Comparison of ENCODE assay signal across 4 fruit fly cellular contexts in the genomic region with DNA sequence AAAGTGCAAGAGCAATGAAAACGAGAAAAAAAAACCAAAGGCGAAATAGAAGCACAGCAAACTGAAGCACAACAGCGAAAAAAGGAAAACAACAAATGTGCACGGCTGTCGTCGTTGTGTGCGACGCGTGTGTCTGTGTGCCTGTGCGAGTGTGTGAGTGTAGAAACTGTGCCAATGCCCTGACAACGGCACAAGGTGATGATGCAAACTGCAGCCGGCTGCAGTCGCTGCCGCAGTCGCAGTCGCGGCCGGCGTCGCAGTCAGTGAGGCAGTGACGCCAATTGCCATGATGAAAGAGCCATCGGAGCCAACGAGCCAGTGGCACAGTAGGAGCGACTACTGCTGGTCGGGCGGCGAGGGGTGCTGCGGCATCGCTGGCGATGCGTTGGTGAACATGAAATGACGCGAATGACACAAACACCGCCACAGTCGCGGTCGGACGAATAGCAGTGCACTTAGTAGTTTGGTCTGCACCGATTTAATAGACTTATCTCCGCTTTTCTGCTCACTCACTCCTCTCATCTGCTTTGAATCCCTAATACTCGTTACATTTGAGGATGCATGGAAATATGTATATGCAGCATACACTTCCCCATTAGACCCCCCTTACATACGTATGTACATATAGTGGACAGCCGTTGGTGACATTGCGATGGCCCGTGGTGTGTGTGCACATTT.
TF ChIP-seq lines count a peak whose summit lies in the region.

No protein-coding gene starts in this region.

- peak; percentile 11 for TF ChIP-seq CTCF in whole organism, embryonic (GFP tag; optimal IDR thresholded peaks at IDR 0.05; lab: Kevin White, UChicago)

TF ChIP-seq in whole organism, adult, 20 proteins besides CTCF, POLR2A, EP300 and RAD21:
- no peak for TF ChIP-seq cnc (optimal IDR thresholded peaks at IDR 0.05; lab: Kevin White, UChicago)
- no peak for TF ChIP-seq Crg-1 (GFP tag; optimal IDR thresholded peaks at IDR 0.05; lab: Kevin White, UChicago)
- TF ChIP-seq cic (GFP tag; optimal IDR thresholded peaks at IDR 0.05; lab: Kevin White, UChicago) = no peak
- no peak for TF ChIP-seq ovo (GFP tag; optimal IDR thresholded peaks at IDR 0.05; lab: Kevin White, UChicago)
- peak; percentile 15 for TF ChIP-seq bab1 (GFP tag; optimal IDR thresholded peaks at IDR 0.05; lab: Kevin White, UChicago)
- no peak for TF ChIP-seq CG14711 (tag; optimal IDR thresholded peaks at IDR 0.05; lab: Kevin White, UChicago)
- TF ChIP-seq toe (GFP tag; optimal IDR thresholded peaks at IDR 0.05; lab: Kevin White, UChicago) = no peak
- no peak for TF ChIP-seq CG11617 (GFP tag; optimal IDR thresholded peaks at IDR 0.05; lab: Kevin White, UChicago)
- TF ChIP-seq Clk (GFP tag; optimal IDR thresholded peaks at IDR 0.05; lab: Kevin White, UChicago) = no peak
- TF ChIP-seq CG5204 (GFP tag; optimal IDR thresholded peaks at IDR 0.05; lab: Kevin White, UChicago) = peak; percentile 12
- no peak for TF ChIP-seq CG33017 (tag; optimal IDR thresholded peaks at IDR 0.05; lab: Kevin White, UChicago)
- TF ChIP-seq CG7045 (GFP tag; optimal IDR thresholded peaks at IDR 0.05; lab: Kevin White, UChicago) = no peak
- peak; percentile 33 for TF ChIP-seq tj (GFP tag; optimal IDR thresholded peaks at IDR 0.05; lab: Kevin White, UChicago)
- no peak for TF ChIP-seq kay (GFP tag; lab: Kevin White, UChicago; ENCODE audit: borderline replicate concordance)
- no peak for TF ChIP-seq Mnt (GFP tag; optimal IDR thresholded peaks at IDR 0.05; lab: Kevin White, UChicago)
- TF ChIP-seq CG12768 (GFP tag; optimal IDR thresholded peaks at IDR 0.05; lab: Kevin White, UChicago) = no peak
- TF ChIP-seq CG1620 (GFP tag; optimal IDR thresholded peaks at IDR 0.05; lab: Kevin White, UChicago) = no peak
- peak; percentile 2 for TF ChIP-seq pad (GFP tag; optimal IDR thresholded peaks at IDR 0.05; lab: Kevin White, UChicago)
- TF ChIP-seq CG7101 (tag; optimal IDR thresholded peaks at IDR 0.05; lab: Kevin White, UChicago) = no peak
- TF ChIP-seq Hr96 (GFP tag; optimal IDR thresholded peaks at IDR 0.05; lab: Kevin White, UChicago) = no peak
TF ChIP-seq in whole organism, adult: peak in this region for 4.

TF ChIP-seq in whole organism, embryonic, 481 proteins besides CTCF, POLR2A, EP300 and RAD21 (continues in another document):
- peak; percentile 16 for TF ChIP-seq CG2202 (tag; optimal IDR thresholded peaks at IDR 0.05; lab: Kevin White, UChicago)
- TF ChIP-seq D (optimal IDR thresholded peaks at IDR 0.05; lab: Kevin White, UChicago) = no peak
- peak; percentile 73 for TF ChIP-seq D (GFP tag; optimal IDR thresholded peaks at IDR 0.05; lab: Kevin White, UChicago)
- peak in 1 of 2 experiments; percentile 80 for TF ChIP-seq Hr78 (GFP tag; optimal IDR thresholded peaks at IDR 0.05; lab: Kevin White, UChicago)
- TF ChIP-seq CG31441 (GFP tag; IDR thresholded peaks at IDR 0.05; lab: Robert Waterston, UW) = peak; percentile 76
- peak; percentile 65 for TF ChIP-seq CG17385 (GFP tag; optimal IDR thresholded peaks at IDR 0.05; lab: Kevin White, UChicago)
- peak; percentile 57; the same call in 1 of the 2 replicates for TF ChIP-seq Awh (GFP tag; IDR thresholded peaks at IDR 0.05; lab: Robert Waterston, UW)
- TF ChIP-seq Ets97D (GFP tag; optimal IDR thresholded peaks at IDR 0.05; lab: Kevin White, UChicago) = no peak
- peak; percentile 3 for TF ChIP-seq CG15011 (GFP tag; optimal IDR thresholded peaks at IDR 0.05; lab: Kevin White, UChicago)
- no peak for TF ChIP-seq HmgD (GFP tag; optimal IDR thresholded peaks at IDR 0.05; lab: Kevin White, UChicago)
- no peak for TF ChIP-seq danr (GFP tag; IDR thresholded peaks at IDR 0.05; lab: Robert Waterston, UW)
- peak; percentile 59; the same call in 2 of the 3 replicates for TF ChIP-seq CG34422 (GFP tag; IDR thresholded peaks at IDR 0.05; lab: Robert Waterston, UW)
- no peak for TF ChIP-seq CG13287 (GFP tag; IDR thresholded peaks at IDR 0.05; lab: Robert Waterston, UW; ENCODE audit: partially characterized antibody)
- TF ChIP-seq CG8944 (GFP tag; optimal IDR thresholded peaks at IDR 0.05; lab: Kevin White, UChicago) = peak; percentile 57
- TF ChIP-seq Mrtf (GFP tag; IDR thresholded peaks at IDR 0.05; lab: Robert Waterston, UW) = peak; percentile 37; the same call in 1 of the 3 replicates
- TF ChIP-seq CG4404 (GFP tag; IDR thresholded peaks at IDR 0.05; lab: Robert Waterston, UW) = no peak
- peak; percentile 0 for TF ChIP-seq Spps (tag; optimal IDR thresholded peaks at IDR 0.05; lab: Kevin White, UChicago)
- TF ChIP-seq CoRest (tag; optimal IDR thresholded peaks at IDR 0.05; lab: Kevin White, UChicago) = peak; percentile 67
- TF ChIP-seq CG16813 (GFP tag; IDR thresholded peaks at IDR 0.05; lab: Robert Waterston, UW; ENCODE audit: partially characterized antibody) = no peak
- peak; percentile 45 for TF ChIP-seq az2 (GFP tag; optimal IDR thresholded peaks at IDR 0.05; lab: Kevin White, UChicago)
- TF ChIP-seq CG2116 (GFP tag; optimal IDR thresholded peaks at IDR 0.05; lab: Kevin White, UChicago) = no peak

TF ChIP-seq in whole organism, prepupa, 60 proteins besides CTCF, POLR2A, EP300 and RAD21 (continues in another document):
- peak; percentile 52 for TF ChIP-seq CG9139 (GFP tag; optimal IDR thresholded peaks at IDR 0.05; lab: Kevin White, UChicago)
- TF ChIP-seq CG4318 (GFP tag; optimal IDR thresholded peaks at IDR 0.05; lab: Kevin White, UChicago) = peak; percentile 86
- peak; percentile 71 for TF ChIP-seq CG10669 (GFP tag; optimal IDR thresholded peaks at IDR 0.05; lab: Kevin White, UChicago)
- TF ChIP-seq Eip75B (GFP tag; optimal IDR thresholded peaks at IDR 0.05; lab: Kevin White, UChicago) = peak; percentile 81
- peak; percentile 85 for TF ChIP-seq CG7368 (GFP tag; optimal IDR thresholded peaks at IDR 0.05; lab: Kevin White, UChicago)
- peak; percentile 56 for TF ChIP-seq Sox15 (GFP tag; optimal IDR thresholded peaks at IDR 0.05; lab: Kevin White, UChicago)
- peak; percentile 86 for TF ChIP-seq dac (GFP tag; optimal IDR thresholded peaks at IDR 0.05; lab: Kevin White, UChicago)
- TF ChIP-seq dsx (GFP tag; optimal IDR thresholded peaks at IDR 0.05; lab: Kevin White, UChicago; ENCODE audit: poor library complexity, severe bottlenecking) = peak; percentile 45
- TF ChIP-seq topi (GFP tag; optimal IDR thresholded peaks at IDR 0.05; lab: Kevin White, UChicago) = peak; percentile 37
- no peak for TF ChIP-seq Sox102F (GFP tag; optimal IDR thresholded peaks at IDR 0.05; lab: Kevin White, UChicago)
- TF ChIP-seq OdsH (GFP tag; optimal IDR thresholded peaks at IDR 0.05; lab: Kevin White, UChicago) = peak; percentile 85
- peak; percentile 76 for TF ChIP-seq achi (GFP tag; optimal IDR thresholded peaks at IDR 0.05; lab: Kevin White, UChicago)
- peak; percentile 75 for TF ChIP-seq CG6163 (GFP tag; IDR thresholded peaks at IDR 0.05; lab: Robert Waterston, UW)
- peak; percentile 73 for TF ChIP-seq CG16779 (tag; optimal IDR thresholded peaks at IDR 0.05; lab: Kevin White, UChicago)
- peak; percentile 65 for TF ChIP-seq CG11762 (GFP tag; optimal IDR thresholded peaks at IDR 0.05; lab: Kevin White, UChicago; ENCODE audit: insufficient read depth)
- peak; percentile 30 for TF ChIP-seq cyc (GFP tag; optimal IDR thresholded peaks at IDR 0.05; lab: Kevin White, UChicago)
- peak; percentile 75 for TF ChIP-seq CG1621 (tag; optimal IDR thresholded peaks at IDR 0.05; lab: Kevin White, UChicago)
- TF ChIP-seq Hr38 (GFP tag; optimal IDR thresholded peaks at IDR 0.05; lab: Kevin White, UChicago) = no peak
- peak; percentile 87 for TF ChIP-seq CG11294 (GFP tag; IDR thresholded peaks at IDR 0.05; lab: Robert Waterston, UW)
- peak; percentile 27 for TF ChIP-seq esn (GFP tag; optimal IDR thresholded peaks at IDR 0.05; lab: Kevin White, UChicago)
- no peak for TF ChIP-seq Met (GFP tag; optimal IDR thresholded peaks at IDR 0.05; lab: Kevin White, UChicago)
- TF ChIP-seq Eip78C (GFP tag; lab: Kevin White, UChicago) = peak; percentile 94
- TF ChIP-seq vri (GFP tag; optimal IDR thresholded peaks at IDR 0.05; lab: Kevin White, UChicago) = no peak

TF ChIP-seq in whole organism, pupa, 21 proteins besides CTCF, POLR2A, EP300 and RAD21:
- TF ChIP-seq CG4496 (GFP tag; IDR thresholded peaks at IDR 0.05; lab: Robert Waterston, UW) (peak; percentile 89), Pif1B (GFP tag; optimal IDR thresholded peaks at IDR 0.05; lab: Kevin White, UChicago) (peak; percentile 53), Pif1A (GFP tag; optimal IDR thresholded peaks at IDR 0.05; lab: Kevin White, UChicago) (peak; percentile 73), Snoo (tag; optimal IDR thresholded peaks at IDR 0.05; lab: Kevin White, UChicago) (peak; percentile 35), EcR (GFP tag; optimal IDR thresholded peaks at IDR 0.05; lab: Kevin White, UChicago) (peak; percentile 96), rn (GFP tag; IDR thresholded peaks at IDR 0.05; lab: Robert Waterston, UW) (peak; percentile 58; the same call in 1 of the 2 replicates), Ets98B (GFP tag; IDR thresholded peaks at IDR 0.05; lab: Robert Waterston, UW) (peak; percentile 77), CG9948 (tag; optimal IDR thresholded peaks at IDR 0.05; lab: Kevin White, UChicago) (peak; percentile 71), CG14655 (GFP tag; optimal IDR thresholded peaks at IDR 0.05; lab: Kevin White, UChicago) (peak; percentile 85), gl (tag; optimal IDR thresholded peaks at IDR 0.05; lab: Kevin White, UChicago) (peak; percentile 36), CG32121 (GFP tag; IDR thresholded peaks at IDR 0.05; lab: Robert Waterston, UW) (peak; percentile 91), CG17806 (tag; optimal IDR thresholded peaks at IDR 0.05; lab: Kevin White, UChicago) (peak; percentile 67), CG8301 (tag; optimal IDR thresholded peaks at IDR 0.05; lab: Kevin White, UChicago) (peak; percentile 89), CG10348 (GFP tag; IDR thresholded peaks at IDR 0.05; lab: Robert Waterston, UW) (peak; percentile 84), fd96Ca (GFP tag; IDR thresholded peaks at IDR 0.05; lab: Robert Waterston, UW) (peak; percentile 90), CG34367 (tag; optimal IDR thresholded peaks at IDR 0.05; lab: Kevin White, UChicago) (peak; percentile 66), D1 (tag; optimal IDR thresholded peaks at IDR 0.05; lab: Kevin White, UChicago) (no peak), CG8159 (tag; optimal IDR thresholded peaks at IDR 0.05; lab: Kevin White, UChicago) (peak; percentile 79), CG15710 (tag; optimal IDR thresholded peaks at IDR 0.05; lab: Kevin White, UChicago) (peak; percentile 77), CG12605 (GFP tag; IDR thresholded peaks at IDR 0.05; lab: Robert Waterston, UW) (peak; percentile 82), CG13204 (GFP tag; optimal IDR thresholded peaks at IDR 0.05; lab: Kevin White, UChicago) (peak; percentile 69)
